Worm (Caenorhabditis elegans): ENCODE data around the gene far-1.

far-1 gene

ce11 chrIII:9037658-9038057 lies 43.3 kb downstream of the far-1 start, which contains the start of gene R107.9:
TSS of gene R107.9 (plus strand) at chrIII:9037958.
- TF ChIP-seq B0019.2 (GFP tag; conservative IDR thresholded peaks at IDR 0.05) (no peak), repo-1 (tag; optimal IDR thresholded peaks at IDR 0.05) (no peak), dox-1 (GFP tag; IDR thresholded peaks at IDR 0.05) (no peak), attf-6 (GFP tag; IDR thresholded peaks at IDR 0.05) (no peak), F22D6.2 (tag; optimal IDR thresholded peaks at IDR 0.05) (no peak), bed-1 (GFP tag; IDR thresholded peaks at IDR 0.05) (no peak), ceh-91 (GFP tag; IDR thresholded peaks at IDR 0.05) (no peak), F37B4.10 (GFP tag; IDR thresholded peaks at IDR 0.05) (no peak), attf-3 (GFP tag; conservative IDR thresholded peaks at IDR 0.05) (no peak), let-526 (GFP tag; IDR thresholded peaks at IDR 0.05) (no peak), athp-1 (tag; optimal IDR thresholded peaks at IDR 0.05) (no peak), ztf-18 (tag; optimal IDR thresholded peaks at IDR 0.05) (no peak), K11D2.4 (GFP tag; IDR thresholded peaks at IDR 0.05) (no peak), lir-1 (GFP tag; conservative IDR thresholded peaks at IDR 0.05) (no peak), Y53F4B.3 (GFP tag; IDR thresholded peaks at IDR 0.05) (no peak), fkh-3 (tag; optimal IDR thresholded peaks at IDR 0.05) (no peak), aptf-3 (GFP tag; IDR thresholded peaks at IDR 0.05) (no peak), snpc-3.4 (tag; optimal IDR thresholded peaks at IDR 0.05) (no peak), nhr-90 (tag; optimal IDR thresholded peaks at IDR 0.05) (no peak), tbp1 (GFP tag; optimal IDR thresholded peaks at IDR 0.05) (no peak)

DNA sequence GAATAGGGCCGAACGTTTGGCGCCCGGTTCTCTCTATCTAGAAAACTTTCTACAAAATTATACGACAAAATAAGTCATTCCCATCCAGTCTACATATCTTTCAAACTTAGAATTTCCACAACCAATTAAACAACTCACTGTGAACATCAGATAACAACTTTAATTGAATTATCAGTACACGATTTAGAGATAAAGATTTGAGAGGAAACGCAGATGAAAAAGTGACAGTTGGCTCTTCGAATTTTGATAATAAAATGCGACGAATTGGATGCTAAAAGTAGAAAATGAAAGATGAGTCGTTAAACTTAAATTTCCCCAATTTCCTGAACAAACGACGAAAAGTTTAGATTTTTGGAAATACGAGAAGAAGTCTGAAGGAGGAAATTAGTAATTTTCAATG lies 45.9 kb downstream of the far-1 start:
- TF ChIP-seq pha-4 (tag; optimal IDR thresholded peaks at IDR 0.05): no peak
- TF ChIP-seq nhr-80 (tag; optimal IDR thresholded peaks at IDR 0.05): peak; percentile 64

- peak; percentile 28 for TF ChIP-seq nhr-80 (tag; optimal IDR thresholded peaks at IDR 0.05)
- no peak for TF ChIP-seq dpl-1 (GFP tag; optimal IDR thresholded peaks at IDR 0.05)
- TF ChIP-seq dpff-1 (tag; optimal IDR thresholded peaks at IDR 0.05): no peak
Measured at ce11 chrIII:9034133-9034532, 46.8 kb downstream of the far-1 start.

DNA sequence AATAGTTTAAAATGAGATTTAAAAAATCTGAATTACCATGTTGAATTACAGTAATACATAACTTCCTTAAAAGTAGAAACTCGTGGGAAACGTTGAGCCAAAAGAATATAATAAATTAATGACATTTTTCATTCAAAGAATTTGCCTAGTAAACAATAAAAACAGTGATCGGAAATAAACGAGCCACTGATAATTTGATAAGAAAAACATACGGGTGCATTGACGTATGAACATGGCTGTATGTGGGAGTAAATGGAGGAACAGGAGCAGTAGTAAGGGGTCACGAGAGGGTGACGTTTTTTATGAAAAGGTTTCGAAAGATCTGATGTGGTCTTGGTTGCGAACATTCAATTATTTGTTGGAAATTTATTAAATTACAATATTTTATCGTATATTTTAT lies 50.2 kb downstream of the far-1 start:
- no peak for TF ChIP-seq ztf-26 (tag; optimal IDR thresholded peaks at IDR 0.05)
- TF ChIP-seq nhr-80 (tag; optimal IDR thresholded peaks at IDR 0.05): peak; percentile 13
- TF ChIP-seq sdz-38 (tag; optimal IDR thresholded peaks at IDR 0.05): no peak
- no peak for TF ChIP-seq atf-7 (tag; optimal IDR thresholded peaks at IDR 0.05)
- no peak for TF ChIP-seq unc-62 (GFP tag; optimal IDR thresholded peaks at IDR 0.05)
- no peak for TF ChIP-seq egl-18 (GFP tag; IDR thresholded peaks at IDR 0.05)
- TF ChIP-seq madf-3 (GFP tag; IDR thresholded peaks at IDR 0.05): no peak
